Worm (Caenorhabditis elegans): ENCODE data around the gene scl-10.

ce11 chrIV:13056026-13056425, 7.8 kb downstream of the scl-10 start, which contains the start of gene scl-1:
- TF ChIP-seq nhr-25 (tag; optimal IDR thresholded peaks at IDR 0.05) = no peak
- TF ChIP-seq ztf-11 (tag; optimal IDR thresholded peaks at IDR 0.05) = no peak
- no peak for TF ChIP-seq lsy-2 (tag; optimal IDR thresholded peaks at IDR 0.05)
- no peak for TF ChIP-seq nhr-77 (tag; optimal IDR thresholded peaks at IDR 0.05)
- TF ChIP-seq snpc-4 (tag; optimal IDR thresholded peaks at IDR 0.05) = no peak

All from whole organism, L2 larva.